Fruit fly (Drosophila melanogaster) whole organism, embryonic: ENCODE measurements around the gene CG42693.
A peak's percentile ranks its signal among the peaks of the same experiment; 100 is the strongest.

Experiments
- Antp ChIP-seq: fragments of 200-800 bp; sonication (Bioruptor generic); optimal IDR thresholded peaks from 3 replicates; lab custom pipeline; 2016; ENCODE audit warnings: missing biosample characterization, missing genetic modification characterization
- CG15479 ChIP-seq: fragments of 200-800 bp; sonication (Bioruptor generic); optimal IDR thresholded peaks from 3 replicates; lab custom pipeline; 2019; ENCODE audit warnings: missing biosample characterization, mild to moderate bottlenecking, missing genetic modification characterization, moderate library complexity
- CG15696 ChIP-seq: fragments of 200-800 bp; sonication (Bioruptor generic); optimal IDR thresholded peaks from 2 replicates; lab custom pipeline; 2019; ENCODE audit warnings: missing biosample characterization, mild to moderate bottlenecking, missing genetic modification characterization, moderate library complexity
- CG16813 ChIP-seq: fragments of 200-800 bp; sonication (Bioruptor generic); IDR thresholded peaks from 3 replicates; pipeline ENCODE4 v1.3.6; 2022; ENCODE audit warnings: missing biosample characterization, missing genetic modification characterization; ENCODE audit not compliant: partially characterized antibody
- CG16815 ChIP-seq: fragments of 200-800 bp; sonication (Bioruptor generic); optimal IDR thresholded peaks from 3 replicates; lab custom pipeline; 2017; ENCODE audit warnings: missing biosample characterization, mild to moderate bottlenecking, missing genetic modification characterization
- CG17328 ChIP-seq: fragments of 200-800 bp; sonication (Bioruptor generic); IDR thresholded peaks from 2 replicates; pipeline ENCODE4 v1.3.6; 2022; ENCODE audit warnings: missing biosample characterization, missing genetic modification characterization
- CG17802 ChIP-seq: fragments of 200-800 bp; sonication (Bioruptor generic); optimal IDR thresholded peaks from 2 replicates; lab custom pipeline; 2018; ENCODE audit warnings: missing biosample characterization, mild to moderate bottlenecking, missing genetic modification characterization, moderate library complexity
- CG18599 ChIP-seq: fragments of 200-800 bp; sonication (Bioruptor generic); optimal IDR thresholded peaks from 3 replicates; lab custom pipeline; 2017; ENCODE audit warnings: missing biosample characterization, missing genetic modification characterization, mild to moderate bottlenecking, moderate library complexity, missing genetic modification reagents
- CG31441 ChIP-seq: fragments of 200-800 bp; sonication (Bioruptor generic); IDR thresholded peaks from 2 replicates; pipeline ENCODE4 v1.3.6; 2022; ENCODE audit warnings: missing biosample characterization, missing genetic modification characterization
- CG33557 ChIP-seq: fragments of 200-800 bp; sonication (Bioruptor generic); optimal IDR thresholded peaks from 2 replicates; lab custom pipeline; 2019; ENCODE audit warnings: missing biosample characterization, mild to moderate bottlenecking, missing genetic modification characterization, moderate library complexity
- CG6272 ChIP-seq: fragments of 200-800 bp; sonication (Bioruptor generic); IDR thresholded peaks from 2 replicates; pipeline ENCODE4 v1.3.6; 2022; ENCODE audit warnings: missing biosample characterization, missing genetic modification characterization
- CG7556 ChIP-seq: fragments of 200-800 bp; sonication (Bioruptor generic); optimal IDR thresholded peaks from 2 replicates; lab custom pipeline; 2017; ENCODE audit warnings: missing biosample characterization, mild to moderate bottlenecking, missing genetic modification characterization
- CG8281 ChIP-seq: fragments of 200-800 bp; sonication (Bioruptor generic); optimal IDR thresholded peaks from 2 replicates; lab custom pipeline; 2018; ENCODE audit warnings: missing biosample characterization, mild to moderate bottlenecking, missing genetic modification characterization, moderate library complexity
- CG8765 ChIP-seq: fragments of 200-800 bp; sonication (Bioruptor generic); IDR thresholded peaks from 2 replicates; pipeline ENCODE4 v1.3.6; 2022; ENCODE audit warnings: missing biosample characterization, missing genetic modification characterization
- CG9727 ChIP-seq: fragments of 200-800 bp; sonication (Bioruptor generic); optimal IDR thresholded peaks from 3 replicates; lab custom pipeline; 2017; ENCODE audit warnings: missing biosample characterization, mild to moderate bottlenecking, missing genetic modification characterization
- CHES-1-like ChIP-seq: fragments of 200-800 bp; sonication (Bioruptor generic); optimal IDR thresholded peaks from 2 replicates; lab custom pipeline; 2016; ENCODE audit warnings: missing biosample characterization, missing genetic modification characterization
- CrebB ChIP-seq: fragments of 200-800 bp; sonication (Bioruptor generic); optimal IDR thresholded peaks from 3 replicates; lab custom pipeline; 2018; ENCODE audit warnings: missing biosample characterization, mild to moderate bottlenecking, missing genetic modification characterization
- D ChIP-seq, 2 experiments: fragments of 200-800 bp in 1 of 2; fragments of >200 bp in 1 of 2; sonication (Bioruptor generic) in 1 of 2; optimal IDR thresholded peaks; 2 replicates in 1 of 2; 3 replicates in 1 of 2; lab custom pipeline; 2017; ENCODE audit warnings: mild to moderate bottlenecking in 1 of 2, missing biosample characterization in 1 of 2, missing genetic modification characterization in 1 of 2, missing genetic modification reagents in 1 of 2
- Deaf1 ChIP-seq: fragments of 200-800 bp; optimal IDR thresholded peaks from 3 replicates; lab custom pipeline; 2019; ENCODE audit warnings: missing biosample characterization, mild to moderate bottlenecking, missing genetic modification characterization, moderate library complexity
- E2f2 ChIP-seq: fragments of 200-800 bp; sonication (Bioruptor generic); IDR thresholded peaks from 2 replicates; pipeline ENCODE4 v1.3.6; 2022; ENCODE audit warnings: missing biosample characterization, missing genetic modification characterization
- Ets97D ChIP-seq: fragments of 200-800 bp; sonication (Bioruptor generic); optimal IDR thresholded peaks from 3 replicates; lab custom pipeline; 2016; ENCODE audit warnings: missing biosample characterization, missing genetic modification characterization
- H2.0 ChIP-seq: fragments of 200-800 bp; sonication (Bioruptor generic); IDR thresholded peaks from 2 replicates; pipeline ENCODE4 v1.3.6; 2022; ENCODE audit warnings: missing biosample characterization, missing genetic modification characterization
- Hsf ChIP-seq: fragments of 200-800 bp; sonication (Bioruptor generic); optimal IDR thresholded peaks from 3 replicates; lab custom pipeline; 2016; ENCODE audit warnings: missing biosample characterization, missing genetic modification characterization
- Med ChIP-seq: fragments of 200-800 bp; sonication (Bioruptor generic); peaks from one replicate; lab custom pipeline; 2016; ENCODE audit warnings: missing biosample characterization, missing genetic modification characterization, mild to moderate bottlenecking, inconsistent platforms, moderate library complexity
- Mes4 ChIP-seq: fragments of 200-800 bp; sonication (Bioruptor generic); optimal IDR thresholded peaks from 2 replicates; lab custom pipeline; 2016; ENCODE audit warnings: missing biosample characterization, missing genetic modification characterization
- Myb ChIP-seq: fragments of 200-800 bp; sonication (Bioruptor generic); optimal IDR thresholded peaks from 2 replicates; lab custom pipeline; 2016; ENCODE audit warnings: missing biosample characterization, missing genetic modification characterization
- Xrp1 ChIP-seq: fragments of 200-800 bp; sonication (Bioruptor generic); IDR thresholded peaks from 2 replicates; pipeline ENCODE4 v1.3.6; 2022; ENCODE audit warnings: missing biosample characterization, missing genetic modification characterization
- ac ChIP-seq: fragments of 200-800 bp; sonication (Bioruptor generic); optimal IDR thresholded peaks from 3 replicates; lab custom pipeline; 2017; ENCODE audit warnings: missing biosample characterization, mild to moderate bottlenecking, missing genetic modification characterization
- ara ChIP-seq: fragments of 200-800 bp; sonication (Bioruptor generic); IDR thresholded peaks from 2 replicates; pipeline ENCODE4 v1.3.6; 2022; ENCODE audit warnings: missing biosample characterization, missing genetic modification characterization
- bsh ChIP-seq, 2 experiments: fragments of 200-800 bp; sonication (Bioruptor generic); optimal IDR thresholded peaks; 2 replicates each; lab custom pipeline; 2017 to 2018; ENCODE audit warnings: mild to moderate bottlenecking in 2 of 2, missing biosample characterization in 2 of 2, missing genetic modification characterization in 2 of 2, moderate library complexity in 1 of 2
- cad ChIP-seq: fragments of >200 bp; optimal IDR thresholded peaks from 2 replicates; lab custom pipeline; 2017; ENCODE audit warnings: missing biosample characterization, missing genetic modification characterization
- cg ChIP-seq: fragments of 200-800 bp; sonication (Bioruptor generic); optimal IDR thresholded peaks from 3 replicates; lab custom pipeline; 2019; ENCODE audit warnings: missing biosample characterization, mild to moderate bottlenecking, missing genetic modification characterization, moderate library complexity
- chif ChIP-seq, 2 experiments: fragments of 200-800 bp; sonication (Bioruptor generic); optimal IDR thresholded peaks; 3 replicates each; lab custom pipeline; 2016; ENCODE audit warnings: missing biosample characterization in 2 of 2, missing genetic modification characterization in 2 of 2
- chm ChIP-seq: fragments of 200-800 bp; sonication (Bioruptor generic); IDR thresholded peaks from 2 replicates; pipeline ENCODE4 v1.3.6; 2022; ENCODE audit warnings: missing biosample characterization, missing genetic modification characterization
- chn ChIP-seq: fragments of 200-800 bp; sonication (Bioruptor generic); optimal IDR thresholded peaks from 2 replicates; lab custom pipeline; 2016; ENCODE audit warnings: missing biosample characterization, missing genetic modification characterization
- ci ChIP-seq: fragments of 200-800 bp; sonication (Bioruptor generic); IDR thresholded peaks from 3 replicates; pipeline ENCODE4 v1.3.6; 2022; ENCODE audit warnings: missing biosample characterization, missing genetic modification characterization
- dm ChIP-seq: fragments of 200-800 bp; sonication (Bioruptor generic); optimal IDR thresholded peaks from 3 replicates; lab custom pipeline; 2016; ENCODE audit warnings: missing biosample characterization, missing genetic modification characterization
- dmrt11E ChIP-seq: fragments of 200-800 bp; sonication (Bioruptor generic); optimal IDR thresholded peaks from 3 replicates; lab custom pipeline; 2018; ENCODE audit warnings: missing biosample characterization, mild to moderate bottlenecking, missing genetic modification characterization, moderate library complexity
- grn ChIP-seq: fragments of 200-800 bp; sonication (Bioruptor generic); optimal IDR thresholded peaks from 3 replicates; lab custom pipeline; 2017; ENCODE audit warnings: missing biosample characterization, missing genetic modification characterization
- kni ChIP-seq: fragments of 200-800 bp; sonication (Bioruptor generic); optimal IDR thresholded peaks from 3 replicates; lab custom pipeline; 2017; ENCODE audit warnings: mild to moderate bottlenecking, missing biosample characterization, missing genetic modification reagents, missing genetic modification characterization
- lilli ChIP-seq: fragments of 200-800 bp; sonication (Bioruptor generic); optimal IDR thresholded peaks from 3 replicates; lab custom pipeline; 2016; ENCODE audit warnings: missing biosample characterization, missing genetic modification characterization
- pb ChIP-seq: fragments of 200-800 bp; sonication (Bioruptor generic); optimal IDR thresholded peaks from 3 replicates; lab custom pipeline; 2016; ENCODE audit warnings: missing biosample characterization, missing genetic modification characterization
- phol ChIP-seq: fragments of 200-800 bp; sonication (Bioruptor generic); optimal IDR thresholded peaks from 3 replicates; lab custom pipeline; 2018; ENCODE audit warnings: missing biosample characterization, mild to moderate bottlenecking, missing genetic modification characterization, moderate library complexity
- row ChIP-seq: fragments of 200-800 bp; sonication (Bioruptor generic); IDR thresholded peaks from 3 replicates; pipeline ENCODE4 v1.3.6; 2022; ENCODE audit warnings: missing biosample characterization, missing genetic modification characterization
- sens ChIP-seq: fragments of 200-800 bp; sonication (Bioruptor generic); peaks from one replicate; lab custom pipeline; 2016; ENCODE audit warnings: missing biosample characterization, missing genetic modification characterization
- slbo ChIP-seq: fragments of 200-800 bp; sonication (Bioruptor generic); IDR thresholded peaks from 2 replicates; pipeline ENCODE4 v1.3.6; 2022; ENCODE audit warnings: missing biosample characterization, missing genetic modification characterization
- tll ChIP-seq, 2 experiments: fragments of 200-800 bp in 1 of 2; fragments of >200 bp in 1 of 2; sonication (Bioruptor generic) in 1 of 2; optimal IDR thresholded peaks; 2 replicates each; lab custom pipeline; 2017 to 2019; ENCODE audit warnings: missing biosample characterization in 2 of 2, missing genetic modification characterization in 2 of 2, mild to moderate bottlenecking in 1 of 2, moderate library complexity in 1 of 2
- twi ChIP-seq: fragments of 200-800 bp; optimal IDR thresholded peaks from 2 replicates; lab custom pipeline; 2019; ENCODE audit warnings: missing biosample characterization, mild to moderate bottlenecking, missing genetic modification characterization, moderate library complexity
- zfh1 ChIP-seq: fragments of 200-800 bp; sonication (Bioruptor generic); IDR thresholded peaks from 3 replicates; pipeline ENCODE4 v1.3.6; 2022; ENCODE audit warnings: missing biosample characterization, missing genetic modification characterization

CG42693 gene

DNA sequence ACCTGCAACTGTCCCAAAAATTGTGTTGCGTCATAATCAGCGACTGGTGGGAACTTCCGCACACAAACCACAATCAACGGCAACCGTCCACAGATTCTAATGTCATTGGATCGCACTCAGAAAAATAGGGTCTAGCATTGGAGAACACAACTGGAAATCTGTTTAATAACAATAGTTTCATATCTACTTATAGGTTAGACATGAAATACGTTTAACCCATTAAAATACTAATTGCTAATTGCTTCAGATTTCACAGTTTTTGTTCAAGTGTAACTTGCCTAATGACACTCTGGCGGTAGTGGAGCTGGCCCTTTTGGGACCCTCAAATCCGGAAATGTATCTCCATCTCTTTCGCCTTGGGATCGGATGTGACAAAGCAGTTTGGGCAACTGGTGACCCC is 11.5 kb downstream of the CG42693 start (continued):
- peak; percentile 28 for TF ChIP-seq Antp (GFP tag; lab: Kevin White, UChicago)
- TF ChIP-seq Hsf (GFP tag; lab: Kevin White, UChicago): peak; percentile 17
- TF ChIP-seq Mes4 (GFP tag; lab: Kevin White, UChicago): no peak
- TF ChIP-seq phol (tag; lab: Kevin White, UChicago): peak; percentile 6
- peak; percentile 16 for TF ChIP-seq CG9727 (GFP tag; lab: Kevin White, UChicago)
- peak in 1 of 2 experiments; percentile 26 for TF ChIP-seq chif (GFP tag; optimal IDR thresholded peaks at IDR 0.05; lab: Kevin White, UChicago)
- TF ChIP-seq CG17328 (GFP tag; lab: Robert Waterston, UW): peak; percentile 50; the same call in 1 of the 2 replicates
- TF ChIP-seq bsh (GFP tag; optimal IDR thresholded peaks at IDR 0.05; lab: Kevin White, UChicago): peak in 1 of 2 experiments; percentile 69
- peak; percentile 64 for TF ChIP-seq Xrp1 (GFP tag; lab: Robert Waterston, UW)
- TF ChIP-seq H2.0 (GFP tag; lab: Robert Waterston, UW): no peak
- peak; percentile 50; the same call in 2 of the 3 replicates for TF ChIP-seq row (GFP tag; lab: Robert Waterston, UW)
- TF ChIP-seq CG15696 (tag; lab: Kevin White, UChicago): no peak
- peak; percentile 31 for TF ChIP-seq CG16815 (GFP tag; lab: Kevin White, UChicago)
- peak; percentile 93 for TF ChIP-seq sens (GFP tag; lab: Kevin White, UChicago)
- TF ChIP-seq ara (GFP tag; lab: Robert Waterston, UW): 0 out of 2 replicates have a peak, but pooled peaks have one; percentile 41
- TF ChIP-seq CG31441 (GFP tag; lab: Robert Waterston, UW): peak; percentile 40; the same call in 1 of the 2 replicates
- no peak for TF ChIP-seq pb (GFP tag; lab: Kevin White, UChicago)
- peak; percentile 20 for TF ChIP-seq Med (GFP tag; lab: Kevin White, UChicago)
- 0 out of 3 replicates have a peak, but pooled peaks have one; percentile 13 for TF ChIP-seq ci (GFP tag; lab: Robert Waterston, UW)

DNA sequence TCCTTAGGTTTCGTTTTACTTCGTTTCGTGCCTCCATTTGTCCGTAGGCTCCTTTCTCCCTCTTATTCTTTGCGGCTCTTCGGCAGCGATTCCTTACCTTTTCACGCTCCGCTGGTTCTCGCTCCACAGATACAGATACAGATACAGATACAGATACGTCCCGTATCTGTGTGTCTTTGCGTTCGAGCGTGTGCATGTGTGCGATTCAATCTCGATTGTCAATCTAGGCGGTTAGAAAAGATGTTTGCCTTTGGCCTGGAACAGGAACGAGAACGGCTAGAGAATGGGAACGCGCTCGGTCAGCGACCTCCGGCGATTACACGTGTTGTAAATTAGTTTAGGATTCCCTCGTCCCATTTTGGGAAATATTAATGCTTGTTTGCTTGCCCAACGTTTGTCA is 17.7 kb downstream of the CG42693 start:
- TF ChIP-seq E2f2 (GFP tag; lab: Robert Waterston, UW) (no peak), CG17802 (tag; lab: Kevin White, UChicago) (no peak), kni (GFP tag; lab: Kevin White, UChicago) (peak; percentile 95), CHES-1-like (no peak), dm (GFP tag; lab: Kevin White, UChicago) (peak; percentile 1), CG15479 (GFP tag; lab: Kevin White, UChicago) (peak; percentile 61), CG8765 (GFP tag; lab: Robert Waterston, UW) (no peak), CrebB (tag; lab: Kevin White, UChicago) (no peak), sens (GFP tag; lab: Kevin White, UChicago) (peak; percentile 53), chm (GFP tag; lab: Robert Waterston, UW) (peak; percentile 58; the same call in 1 of the 2 replicates), Myb (GFP tag; lab: Kevin White, UChicago) (no peak), CG7556 (GFP tag; lab: Kevin White, UChicago) (no peak), cg (peak; percentile 86), CG6272 (GFP tag; lab: Robert Waterston, UW) (no peak), chn (GFP tag; lab: Kevin White, UChicago) (peak; percentile 11), CG33557 (GFP tag; lab: Kevin White, UChicago) (no peak), Ets97D (GFP tag; lab: Kevin White, UChicago) (no peak), zfh1 (0 out of 3 replicates have a peak, but pooled peaks have one; percentile 11), dmrt11E (peak; percentile 11), slbo (GFP tag; lab: Robert Waterston, UW) (no peak), grn (GFP tag; lab: Kevin White, UChicago) (peak; percentile 93), ac (peak; percentile 21), D (optimal IDR thresholded peaks at IDR 0.05; lab: Kevin White, UChicago) (peak; percentile 24), D (GFP tag; optimal IDR thresholded peaks at IDR 0.05; lab: Kevin White, UChicago) (no peak), tll (GFP tag; optimal IDR thresholded peaks at IDR 0.05; lab: Kevin White, UChicago) (peak in 1 of 2 experiments; percentile 24), CG8281 (peak; percentile 30), cad (GFP tag; lab: Kevin White, UChicago) (no peak), CG16813 (no peak), Deaf1 (tag; lab: Kevin White, UChicago) (peak; percentile 8), twi (tag; lab: Kevin White, UChicago) (peak; percentile 85), CG18599 (GFP tag; lab: Kevin White, UChicago) (no peak), lilli (GFP tag; lab: Kevin White, UChicago) (no peak)
